Worm (Caenorhabditis elegans): Measurements from ENCODE around the gene Y51A2D.8.

Y51A2D.8 gene

DNA sequence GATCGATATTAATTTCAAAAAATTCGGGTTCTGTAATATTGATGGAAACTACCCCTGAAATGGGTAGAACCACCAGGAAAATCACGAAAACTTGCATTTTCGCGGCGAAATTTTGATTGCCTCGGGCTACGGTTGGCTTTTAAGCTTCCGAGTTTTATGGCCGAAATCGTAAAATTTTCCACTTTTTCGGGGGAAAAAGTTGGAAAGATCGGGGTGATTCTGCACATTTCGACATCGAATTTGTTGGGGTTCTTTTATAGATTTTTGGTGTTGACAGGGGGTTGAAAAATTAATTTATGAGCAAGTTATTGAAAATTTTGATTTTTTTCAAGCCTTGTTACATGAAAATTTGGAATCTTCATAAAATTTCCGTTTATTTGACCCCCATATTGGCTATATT, at the start of gene Y51A2D.8:
Gene Y51A2D.8 (minus strand): TSS at position 101 of the 400 bp plus-strand sequence.
- TF ChIP-seq isw-1 (GFP tag; IDR thresholded peaks at IDR 0.05) (no peak), fkh-8 (tag; optimal IDR thresholded peaks at IDR 0.05) (no peak), unc-98 (GFP tag; IDR thresholded peaks at IDR 0.05) (no peak), pax-3 (tag; optimal IDR thresholded peaks at IDR 0.05) (no peak), ama-1 (optimal IDR thresholded peaks at IDR 0.05) (no peak)

- TF ChIP-seq sup-37 (GFP tag; optimal IDR thresholded peaks at IDR 0.05) (no peak), nhr-90 (tag; optimal IDR thresholded peaks at IDR 0.05; ENCODE audit: poor library complexity) (no peak), snpc-4 (tag; optimal IDR thresholded peaks at IDR 0.05) (no peak)
Measured at ce11 chrV:18597779-18598178, 44.1 kb upstream of the Y51A2D.8 start.

DNA sequence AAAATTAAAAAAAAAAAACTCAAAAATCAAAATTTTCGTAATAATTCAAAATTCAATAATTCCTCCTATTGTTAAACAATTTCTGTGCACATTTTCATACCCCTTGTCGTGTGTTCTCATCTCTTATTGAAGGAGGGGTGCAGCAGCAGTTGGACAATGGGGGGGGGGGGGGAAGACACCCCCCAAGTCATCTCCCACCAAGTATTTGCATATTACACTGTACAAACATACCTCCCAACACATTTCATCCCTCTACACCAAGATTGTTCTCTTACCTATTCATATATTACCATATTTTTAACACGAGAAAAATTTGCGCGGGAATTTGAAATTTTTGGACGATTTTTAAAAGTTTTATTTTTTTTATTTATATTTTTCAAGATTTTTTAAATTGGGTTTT, 42.6 kb upstream of the Y51A2D.8 start:
- no peak for TF ChIP-seq mep-1 (tag; optimal IDR thresholded peaks at IDR 0.05)
- TF ChIP-seq unc-86 (tag; optimal IDR thresholded peaks at IDR 0.05), result no peak
- TF ChIP-seq snpc-4 (tag; optimal IDR thresholded peaks at IDR 0.05), result no peak
- TF ChIP-seq pag-3 (tag; optimal IDR thresholded peaks at IDR 0.05; ENCODE audit: borderline replicate concordance, insufficient read depth), result no peak
- no peak for TF ChIP-seq ceh-8 (GFP tag; optimal IDR thresholded peaks at IDR 0.05)
- no peak for TF ChIP-seq rnt-1 (tag; optimal IDR thresholded peaks at IDR 0.05)
- no peak for TF ChIP-seq C34B4.2 (tag; optimal IDR thresholded peaks at IDR 0.05)
- no peak for TF ChIP-seq aha-1 (tag; optimal IDR thresholded peaks at IDR 0.05)

DNA sequence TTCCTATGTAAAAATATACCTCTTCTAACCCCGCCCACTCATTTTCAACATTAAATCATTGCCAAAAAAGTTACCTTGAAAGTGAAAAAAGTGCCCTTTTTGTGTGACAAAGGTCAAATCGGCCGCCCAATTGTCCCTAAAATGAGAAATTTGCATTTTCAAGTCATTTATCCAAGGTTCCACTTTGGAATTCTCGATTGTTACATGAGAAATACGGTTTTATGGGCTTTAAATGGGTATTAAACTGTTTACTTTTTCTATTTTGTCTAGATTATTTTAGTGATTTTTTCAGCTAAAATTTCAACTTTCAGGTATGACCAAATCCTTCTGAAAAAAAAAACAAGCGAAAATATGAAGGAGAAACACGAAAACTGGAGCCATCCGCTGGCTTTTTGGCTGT, 38.8 kb upstream of the Y51A2D.8 start, which contains the start of gene grdn-1:
Gene grdn-1 (plus strand): TSS at position 301 of the 400 bp plus-strand sequence.
- no peak for TF ChIP-seq nhr-12 (tag; optimal IDR thresholded peaks at IDR 0.05)
- TF ChIP-seq zag-1 (tag; optimal IDR thresholded peaks at IDR 0.05), result no peak
- no peak for TF ChIP-seq nhr-11 (tag; optimal IDR thresholded peaks at IDR 0.05)
- TF ChIP-seq unc-62 (GFP tag; optimal IDR thresholded peaks at IDR 0.05), result no peak
- TF ChIP-seq nhr-71 (tag; optimal IDR thresholded peaks at IDR 0.05), result no peak
- TF ChIP-seq rnt-1 (tag; optimal IDR thresholded peaks at IDR 0.05), result no peak
- no peak for TF ChIP-seq dpl-1 (GFP tag; optimal IDR thresholded peaks at IDR 0.05)
- TF ChIP-seq Y116A8C.19 (tag; optimal IDR thresholded peaks at IDR 0.05; ENCODE audit: borderline replicate concordance), result no peak
- TF ChIP-seq snu-23 (GFP tag; optimal IDR thresholded peaks at IDR 0.05), result no peak
- no peak for TF ChIP-seq F16B12.6 (tag; optimal IDR thresholded peaks at IDR 0.05)
- TF ChIP-seq mab-9 (GFP tag; IDR thresholded peaks at IDR 0.05), result no peak
- no peak for TF ChIP-seq pax-3 (tag; optimal IDR thresholded peaks at IDR 0.05)
- TF ChIP-seq nhr-28 (tag; optimal IDR thresholded peaks at IDR 0.05), result no peak
- TF ChIP-seq nhr-76 (tag; optimal IDR thresholded peaks at IDR 0.05), result no peak
- no peak for TF ChIP-seq swsn-7 (tag; optimal IDR thresholded peaks at IDR 0.05)
- TF ChIP-seq fkh-10 (GFP tag; optimal IDR thresholded peaks at IDR 0.05), result no peak
- TF ChIP-seq unc-30 (tag; optimal IDR thresholded peaks at IDR 0.05), result no peak
- TF ChIP-seq lin-39 (tag; optimal IDR thresholded peaks at IDR 0.05), result no peak
- no peak for TF ChIP-seq ceh-63 (GFP tag; optimal IDR thresholded peaks at IDR 0.05)
- no peak for TF ChIP-seq sox-4 (tag; optimal IDR thresholded peaks at IDR 0.05)

DNA sequence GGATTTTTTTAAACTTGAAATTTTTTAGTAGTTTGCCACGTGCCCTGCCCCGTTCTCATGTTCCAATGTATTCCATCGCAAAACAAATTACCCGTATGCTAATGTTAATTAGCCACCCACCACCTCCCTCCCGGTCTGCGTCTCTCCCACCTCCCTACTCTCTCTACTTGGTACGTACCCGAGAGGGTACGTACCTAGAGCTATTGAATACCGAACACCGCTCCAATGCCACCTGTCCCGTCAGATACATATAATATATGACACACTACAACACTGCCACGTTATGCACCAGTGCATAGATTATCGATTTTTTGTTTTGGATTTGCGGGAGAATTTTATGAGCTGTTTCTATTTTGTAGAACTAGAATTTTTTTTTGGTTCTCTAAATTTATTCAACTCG, 35.9 kb upstream of the Y51A2D.8 start:
- TF ChIP-seq tbx-2 (tag; optimal IDR thresholded peaks at IDR 0.05) (no peak), lin-39 (tag; optimal IDR thresholded peaks at IDR 0.05) (no peak), unc-130 (tag; optimal IDR thresholded peaks at IDR 0.05) (no peak), irx-1 (tag; optimal IDR thresholded peaks at IDR 0.05) (no peak), Y116A8C.19 (tag; optimal IDR thresholded peaks at IDR 0.05; ENCODE audit: borderline replicate concordance) (no peak), ces-1 (GFP tag; optimal IDR thresholded peaks at IDR 0.05) (no peak), ceh-90 (tag; optimal IDR thresholded peaks at IDR 0.05) (no peak), elt-3 (tag; optimal IDR thresholded peaks at IDR 0.05) (no peak), sox-4 (tag; optimal IDR thresholded peaks at IDR 0.05) (no peak), efl-3 (GFP tag; optimal IDR thresholded peaks at IDR 0.05) (no peak), C34B4.2 (tag; optimal IDR thresholded peaks at IDR 0.05) (no peak), ztf-4 (tag; optimal IDR thresholded peaks at IDR 0.05) (no peak), zip-4 (GFP tag; optimal IDR thresholded peaks at IDR 0.05) (no peak), swsn-7 (tag; optimal IDR thresholded peaks at IDR 0.05) (no peak)
